Worm (Caenorhabditis elegans): ENCODE measurements around the gene C55A6.4.

ce11 chrV:11528633-11529327, 11.1 kb upstream of the C55A6.4 start:
- no peak for TF ChIP-seq ces-1 (GFP tag; optimal IDR thresholded peaks at IDR 0.05)
- no peak for TF ChIP-seq mep-1 (tag; optimal IDR thresholded peaks at IDR 0.05)
- TF ChIP-seq snpc-4 (tag; optimal IDR thresholded peaks at IDR 0.05), result no peak
- TF ChIP-seq unc-130 (tag; optimal IDR thresholded peaks at IDR 0.05), result no peak
- no peak for TF ChIP-seq nhr-11 (tag; optimal IDR thresholded peaks at IDR 0.05)
- TF ChIP-seq unc-62 (GFP tag; optimal IDR thresholded peaks at IDR 0.05), result no peak

Measured in whole organism, L1 larva.